Worm (Caenorhabditis elegans) whole organism, young adult: ENCODE measurements around the gene cab-1.
A peak's percentile ranks its signal among the peaks of the same experiment; 100 is the strongest.

Source experiments
- B0261.1 ChIP-seq: sonication (generic microtip); optimal IDR thresholded peaks from 2 replicates; lab custom pipeline; 2016; ENCODE audit warnings: mild to moderate bottlenecking, missing genetic modification characterization, moderate library complexity, missing compliant biosample characterization
- C06A6.2 ChIP-seq: fragments of 200-800 bp; sonication (Bioruptor generic); conservative IDR thresholded peaks from 2 replicates; pipeline ENCODE4 v1.3.6; 2022; ENCODE audit warnings: missing genetic modification characterization, missing compliant biosample characterization
- F22D6.2 ChIP-seq: sonication (generic microtip); optimal IDR thresholded peaks from 2 replicates; lab custom pipeline; 2016; ENCODE audit warnings: mild to moderate bottlenecking, missing genetic modification characterization, missing compliant biosample characterization
- F33H1.4 ChIP-seq: fragments of 200-800 bp; sonication (Bioruptor generic); IDR thresholded peaks from 2 replicates; pipeline ENCODE4 v1.3.6; 2022; ENCODE audit warnings: missing genetic modification reagents, missing genetic modification characterization, missing compliant biosample characterization
- F55B11.4 ChIP-seq: sonication (generic microtip); optimal IDR thresholded peaks from 2 replicates; lab custom pipeline; 2016; ENCODE audit warnings: missing compliant biosample characterization, missing genetic modification characterization, borderline replicate concordance; ENCODE audit not compliant: insufficient read depth
- F57C9.4 ChIP-seq: sonication (generic microtip); optimal IDR thresholded peaks from 2 replicates; lab custom pipeline; 2017; ENCODE audit warnings: mild to moderate bottlenecking, missing genetic modification characterization, missing compliant biosample characterization
- K11D2.4 ChIP-seq: fragments of 200-800 bp; sonication (Bioruptor generic); IDR thresholded peaks from 2 replicates; pipeline ENCODE4 v1.3.6; 2022; ENCODE audit warnings: missing genetic modification reagents, missing genetic modification characterization, missing compliant biosample characterization
- T26A5.8 ChIP-seq: sonication (generic microtip); optimal IDR thresholded peaks from 2 replicates; lab custom pipeline; 2016; ENCODE audit warnings: missing genetic modification characterization, missing compliant biosample characterization
- Y53F4B.3 ChIP-seq: fragments of 200-800 bp; sonication (Bioruptor generic); IDR thresholded peaks from 2 replicates; pipeline ENCODE4 v1.3.6; 2022; ENCODE audit warnings: missing genetic modification reagents, missing genetic modification characterization, missing compliant biosample characterization
- Y53G8AR.9 ChIP-seq: fragments of 200-800 bp; sonication (Bioruptor generic); conservative IDR thresholded peaks from 2 replicates; pipeline ENCODE4 v1.3.6; 2022; ENCODE audit warnings: missing genetic modification reagents, missing genetic modification characterization, missing compliant biosample characterization
- Y56A3A.18 ChIP-seq: fragments of 200-800 bp; sonication (Bioruptor generic); IDR thresholded peaks from 2 replicates; pipeline ENCODE4 v1.3.6; 2022; ENCODE audit warnings: missing genetic modification reagents, missing genetic modification characterization, missing compliant biosample characterization
- Y67H2A.10 ChIP-seq: fragments of 200-800 bp; sonication (Bioruptor generic); conservative IDR thresholded peaks from 2 replicates; pipeline ENCODE4 v1.3.6; 2022; ENCODE audit warnings: missing genetic modification reagents, missing genetic modification characterization, missing compliant biosample characterization
- Y79H2A.3 ChIP-seq: fragments of 200-800 bp; sonication (Bioruptor generic); conservative IDR thresholded peaks from 2 replicates; pipeline ENCODE4 v1.3.6; 2022; ENCODE audit warnings: missing genetic modification reagents, missing genetic modification characterization, missing compliant biosample characterization
- ZK185.1 ChIP-seq: sonication (generic microtip); optimal IDR thresholded peaks from 2 replicates; lab custom pipeline; 2016; ENCODE audit warnings: mild to moderate bottlenecking, missing genetic modification characterization, missing compliant biosample characterization; ENCODE audit not compliant: poor library complexity, severe bottlenecking
- aptf-3 ChIP-seq: fragments of 200-800 bp; sonication (Bioruptor generic); IDR thresholded peaks from 2 replicates; pipeline ENCODE4 v1.3.6; 2022; ENCODE audit warnings: missing genetic modification characterization, missing compliant biosample characterization
- athp-1 ChIP-seq: sonication (generic microtip); optimal IDR thresholded peaks from 2 replicates; lab custom pipeline; 2017; ENCODE audit warnings: mild to moderate bottlenecking, missing genetic modification characterization, missing compliant biosample characterization
- attf-6 ChIP-seq: fragments of 200-800 bp; sonication (Bioruptor generic); IDR thresholded peaks from 2 replicates; pipeline ENCODE4 v1.3.6; 2022; ENCODE audit warnings: missing genetic modification reagents, missing genetic modification characterization, missing compliant biosample characterization
- bed-1 ChIP-seq: fragments of 200-800 bp; sonication (Bioruptor generic); IDR thresholded peaks from 2 replicates; pipeline ENCODE4 v1.3.6; 2022; ENCODE audit warnings: missing genetic modification reagents, missing genetic modification characterization, missing compliant biosample characterization
- cebp-1 ChIP-seq, 2 experiments: fragments of 200-800 bp in 1 of 2; sonication (Bioruptor generic) in 1 of 2; sonication (generic microtip) in 1 of 2; IDR thresholded peaks in 1 of 2; optimal IDR thresholded peaks in 1 of 2; 2 replicates each; pipeline versions ENCODE4 v1.3.6 to Lab custom; 2017 to 2022; ENCODE audit warnings: missing compliant biosample characterization in 2 of 2, missing genetic modification characterization in 2 of 2, mild to moderate bottlenecking in 1 of 2, missing genetic modification reagents in 1 of 2, moderate library complexity in 1 of 2
- ceh-27 ChIP-seq: fragments of 200-800 bp; sonication (Bioruptor generic); optimal IDR thresholded peaks from 2 replicates; lab custom pipeline; 2018; ENCODE audit warnings: mild to moderate bottlenecking, missing genetic modification characterization, moderate library complexity, missing compliant biosample characterization
- ceh-40 ChIP-seq: fragments of 200-800 bp; sonication (Bioruptor generic); IDR thresholded peaks from 2 replicates; pipeline ENCODE4 v1.3.6; 2022; ENCODE audit warnings: missing genetic modification characterization, missing compliant biosample characterization
- chd-7 ChIP-seq: sonication (generic microtip); optimal IDR thresholded peaks from 2 replicates; lab custom pipeline; 2016; ENCODE audit warnings: mild to moderate bottlenecking, missing genetic modification characterization, moderate library complexity, missing compliant biosample characterization
- dox-1 ChIP-seq: fragments of 200-800 bp; sonication (Bioruptor generic); IDR thresholded peaks from 2 replicates; pipeline ENCODE4 v1.3.6; 2022; ENCODE audit warnings: missing genetic modification reagents, missing genetic modification characterization, missing compliant biosample characterization
- dpff-1 ChIP-seq: sonication (generic microtip); optimal IDR thresholded peaks from 2 replicates; lab custom pipeline; 2017; ENCODE audit warnings: mild to moderate bottlenecking, missing genetic modification characterization, missing compliant biosample characterization
- egl-18 ChIP-seq: fragments of 200-800 bp; sonication (Bioruptor generic); IDR thresholded peaks from 2 replicates; pipeline ENCODE4 v1.3.6; 2022; ENCODE audit warnings: missing genetic modification reagents, missing genetic modification characterization, missing compliant biosample characterization
- fkh-3 ChIP-seq: sonication (generic microtip); optimal IDR thresholded peaks from 2 replicates; lab custom pipeline; 2016; ENCODE audit warnings: mild to moderate bottlenecking, missing genetic modification characterization, missing compliant biosample characterization
- him-1 ChIP-seq: sonication (generic microtip); optimal IDR thresholded peaks from 2 replicates; lab custom pipeline; 2016; ENCODE audit warnings: missing genotype, missing genetic modification reagents, missing genetic modification characterization, missing compliant biosample characterization
- hlh-12 ChIP-seq: sonication (generic microtip); optimal IDR thresholded peaks from 2 replicates; lab custom pipeline; 2016; ENCODE audit warnings: missing genetic modification characterization, missing compliant biosample characterization
- lir-1 ChIP-seq: fragments of 200-800 bp; sonication (Bioruptor generic); conservative IDR thresholded peaks from 2 replicates; pipeline ENCODE4 v1.3.6; 2022; ENCODE audit warnings: missing genetic modification reagents, missing genetic modification characterization, missing compliant biosample characterization
- lsy-27 ChIP-seq: sonication (generic microtip); optimal IDR thresholded peaks from 2 replicates; lab custom pipeline; 2017; ENCODE audit warnings: missing genetic modification characterization, mild to moderate bottlenecking, missing compliant biosample characterization, antibody characterized with exemption, missing genotype, borderline replicate concordance; ENCODE audit not compliant: insufficient read depth
- madf-10 ChIP-seq: sonication (generic microtip); optimal IDR thresholded peaks from 2 replicates; lab custom pipeline; 2016; ENCODE audit warnings: mild to moderate bottlenecking, missing genetic modification characterization, missing compliant biosample characterization
- madf-3 ChIP-seq: fragments of 200-800 bp; sonication (Bioruptor generic); IDR thresholded peaks from 2 replicates; pipeline ENCODE4 v1.3.6; 2022; ENCODE audit warnings: missing genetic modification reagents, missing genetic modification characterization, missing compliant biosample characterization
- mel-28 ChIP-seq: sonication (generic microtip); optimal IDR thresholded peaks from 2 replicates; lab custom pipeline; 2016; ENCODE audit warnings: borderline replicate concordance, mild to moderate bottlenecking, missing genetic modification characterization, missing compliant biosample characterization
- nfyb-1 ChIP-seq: fragments of 200-800 bp; sonication (Bioruptor generic); IDR thresholded peaks from 2 replicates; pipeline ENCODE4 v1.3.6; 2022; ENCODE audit warnings: missing genetic modification reagents, missing genetic modification characterization, missing compliant biosample characterization
- nhr-120 ChIP-seq: fragments of 200-800 bp; sonication (Bioruptor generic); IDR thresholded peaks from 2 replicates; pipeline ENCODE4 v1.3.6; 2022; ENCODE audit warnings: missing genetic modification characterization, missing compliant biosample characterization
- nhr-179 ChIP-seq: sonication (generic microtip); optimal IDR thresholded peaks from 2 replicates; lab custom pipeline; 2016; ENCODE audit warnings: mild to moderate bottlenecking, missing genetic modification characterization, missing compliant biosample characterization
- nhr-27 ChIP-seq: fragments of 200-800 bp; sonication (Bioruptor generic); optimal IDR thresholded peaks from 2 replicates; lab custom pipeline; 2018; ENCODE audit warnings: mild to moderate bottlenecking, missing genetic modification characterization, moderate library complexity, missing compliant biosample characterization
- nhr-80 ChIP-seq: sonication (generic microtip); optimal IDR thresholded peaks from 2 replicates; lab custom pipeline; 2016; ENCODE audit warnings: missing genetic modification characterization, missing compliant biosample characterization
- pha-4 ChIP-seq: fragments of 150-350 bp; sonication (generic microtip); optimal IDR thresholded peaks from 2 replicates; lab custom pipeline; 2014; ENCODE audit warnings: missing biosample characterization, missing genetic modification reagents, missing genetic modification characterization
- sea-2 ChIP-seq: fragments of 200-800 bp; sonication (Bioruptor generic); IDR thresholded peaks from 2 replicates; pipeline ENCODE4 v1.3.6; 2022; ENCODE audit warnings: missing genetic modification characterization, missing compliant biosample characterization
- sptf-2 ChIP-seq: fragments of 200-800 bp; sonication (Bioruptor generic); optimal IDR thresholded peaks from 2 replicates; lab custom pipeline; 2018; ENCODE audit warnings: mild to moderate bottlenecking, missing genetic modification characterization, missing compliant biosample characterization
- tbx-9 ChIP-seq: sonication (generic microtip); optimal IDR thresholded peaks from 2 replicates; lab custom pipeline; 2016; ENCODE audit warnings: borderline replicate concordance, missing genetic modification characterization, inconsistent platforms, missing compliant biosample characterization
- zim-3 ChIP-seq: sonication (generic microtip); optimal IDR thresholded peaks from 2 replicates; lab custom pipeline; 2017; ENCODE audit warnings: mild to moderate bottlenecking, missing genetic modification characterization, moderate library complexity, missing compliant biosample characterization
- ztf-25 ChIP-seq: fragments of 200-800 bp; sonication (Bioruptor generic); IDR thresholded peaks from 2 replicates; pipeline ENCODE4 v1.3.6; 2022; ENCODE audit warnings: missing genetic modification reagents, missing genetic modification characterization, missing compliant biosample characterization
- ztf-6 ChIP-seq: fragments of 200-800 bp; sonication (Bioruptor generic); IDR thresholded peaks from 2 replicates; pipeline ENCODE4 v1.3.6; 2022; ENCODE audit warnings: missing genetic modification reagents, missing genetic modification characterization, missing compliant biosample characterization

Gene cab-1

DNA sequence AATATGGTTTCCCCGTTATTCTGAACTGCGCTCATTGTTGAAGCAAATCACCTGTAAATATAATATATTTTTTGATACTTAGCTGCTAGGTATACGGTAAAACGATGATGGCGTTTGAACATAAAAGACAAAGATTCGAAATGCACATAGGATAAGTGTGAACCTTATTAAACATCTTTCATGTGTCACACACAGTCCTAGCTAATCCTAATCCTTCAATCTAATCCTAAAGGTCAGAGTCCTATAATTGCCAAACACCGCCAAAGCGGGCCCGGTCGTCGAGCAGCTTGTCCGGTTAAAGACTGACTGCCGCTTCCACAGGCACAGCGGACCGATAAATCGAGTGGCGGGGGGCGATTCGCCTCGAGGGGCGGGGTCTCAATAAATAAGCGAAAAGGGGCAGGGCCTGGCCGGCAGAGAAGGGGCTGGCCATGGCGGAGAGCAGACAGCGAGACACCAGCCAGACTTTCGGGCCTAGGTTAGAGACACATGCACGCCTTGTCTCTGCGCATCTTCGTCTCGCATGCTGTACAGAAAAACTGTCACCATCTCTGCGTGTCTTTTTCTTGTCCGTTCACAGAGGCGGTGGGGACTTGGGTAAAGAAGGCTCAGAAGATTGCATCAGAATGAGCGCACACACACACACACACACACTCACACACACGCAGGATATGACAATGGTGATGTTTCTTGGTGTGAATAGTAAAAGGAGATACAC, 40.9 kb downstream of the cab-1 start, which contains the start of gene F57G12.1 (continued):
- peak; percentile 24 for TF ChIP-seq lsy-27 (tag; lab: Kevin White, UChicago)
- TF ChIP-seq ceh-27 = peak; percentile 69
- no peak for TF ChIP-seq egl-18 (GFP tag; lab: Robert Waterston, UW)
- TF ChIP-seq dox-1 = peak; percentile 65; the same call in 1 of the 2 replicates
- no peak for TF ChIP-seq F55B11.4 (tag; lab: Kevin White, UChicago)
- no peak; the same call in 1 of the 2 replicates for TF ChIP-seq nfyb-1
- TF ChIP-seq Y53F4B.3 (GFP tag; lab: Robert Waterston, UW) = no peak
- no peak for TF ChIP-seq Y67H2A.10 (GFP tag; lab: Robert Waterston, UW)
- no peak for TF ChIP-seq ztf-6 (GFP tag; lab: Robert Waterston, UW)
- TF ChIP-seq Y79H2A.3 (GFP tag; lab: Robert Waterston, UW) = no peak
- peak; percentile 51 for TF ChIP-seq nhr-80 (tag; lab: Kevin White, UChicago)
- TF ChIP-seq him-1 (tag; lab: Kevin White, UChicago) = no peak
- TF ChIP-seq nhr-179 (tag; lab: Kevin White, UChicago) = no peak
- no peak for TF ChIP-seq ceh-40
- no peak for TF ChIP-seq aptf-3 (GFP tag; lab: Robert Waterston, UW)
- TF ChIP-seq F57C9.4 (tag; lab: Kevin White, UChicago) = no peak
- peak; percentile 51 for TF ChIP-seq ZK185.1 (tag; lab: Kevin White, UChicago)
- TF ChIP-seq dpff-1 (tag; lab: Kevin White, UChicago) = no peak
- TF ChIP-seq sea-2 (GFP tag; lab: Robert Waterston, UW) = no peak
- TF ChIP-seq mel-28 (tag; lab: Kevin White, UChicago) = no peak
- TF ChIP-seq, all 124 proteins: peak for 39

DNA sequence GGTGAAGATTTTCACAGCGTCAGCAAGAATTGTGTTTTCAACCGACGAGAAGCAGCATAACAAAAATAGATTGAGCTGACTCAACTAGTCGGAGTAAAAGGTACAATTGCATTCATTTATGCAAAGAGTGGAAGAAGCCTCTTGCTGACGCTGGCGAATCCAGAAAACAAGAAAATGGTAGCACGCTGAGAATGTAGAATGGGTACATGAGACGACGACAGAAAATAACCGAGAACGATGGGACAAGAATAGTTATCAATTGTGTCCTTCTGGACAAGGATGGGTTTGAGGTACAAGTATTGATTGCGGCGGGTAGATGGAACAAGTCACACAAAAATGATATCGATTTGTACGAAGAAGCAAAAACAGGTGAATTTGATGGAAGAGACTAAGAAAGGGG, 43.3 kb downstream of the cab-1 start:
- TF ChIP-seq egl-18 (GFP tag; lab: Robert Waterston, UW) (peak; percentile 53; the same call in 1 of the 2 replicates), chd-7 (peak; percentile 34), ztf-25 (GFP tag; lab: Robert Waterston, UW) (no peak), Y53G8AR.9 (GFP tag; lab: Robert Waterston, UW) (0 out of 2 replicates have a peak, but pooled peaks have one; percentile 9), C06A6.2 (GFP tag; lab: Robert Waterston, UW) (no peak), nhr-120 (GFP tag; lab: Robert Waterston, UW) (no peak), F33H1.4 (GFP tag; lab: Robert Waterston, UW) (no peak), tbx-9 (no peak), F22D6.2 (no peak), Y67H2A.10 (GFP tag; lab: Robert Waterston, UW) (no peak), Y53F4B.3 (GFP tag; lab: Robert Waterston, UW) (no peak), pha-4 (tag; lab: Kevin White, UChicago) (no peak), Y56A3A.18 (GFP tag; lab: Robert Waterston, UW) (no peak), hlh-12 (tag; lab: Kevin White, UChicago) (no peak), fkh-3 (tag; lab: Kevin White, UChicago) (no peak), K11D2.4 (GFP tag; lab: Robert Waterston, UW) (no peak), madf-3 (GFP tag; lab: Robert Waterston, UW) (no peak), him-1 (tag; lab: Kevin White, UChicago) (no peak), athp-1 (no peak), attf-6 (GFP tag; lab: Robert Waterston, UW) (0 out of 2 replicates have a peak, but pooled peaks have one; percentile 48), madf-10 (tag; lab: Kevin White, UChicago) (no peak), bed-1 (GFP tag; lab: Robert Waterston, UW) (no peak), zim-3 (tag; lab: Kevin White, UChicago) (no peak), nhr-27 (no peak), lir-1 (GFP tag; lab: Robert Waterston, UW) (no peak), cebp-1 (GFP tag; IDR thresholded peaks at IDR 0.05; lab: Robert Waterston, UW) (no peak), cebp-1 (tag; optimal IDR thresholded peaks at IDR 0.05; lab: Kevin White, UChicago) (no peak), B0261.1 (no peak), T26A5.8 (tag; lab: Kevin White, UChicago) (no peak), sptf-2 (GFP tag; lab: Kevin White, UChicago) (no peak)
